Worm (Caenorhabditis elegans): ENCODE measurements around the gene soap-1.

DNA sequence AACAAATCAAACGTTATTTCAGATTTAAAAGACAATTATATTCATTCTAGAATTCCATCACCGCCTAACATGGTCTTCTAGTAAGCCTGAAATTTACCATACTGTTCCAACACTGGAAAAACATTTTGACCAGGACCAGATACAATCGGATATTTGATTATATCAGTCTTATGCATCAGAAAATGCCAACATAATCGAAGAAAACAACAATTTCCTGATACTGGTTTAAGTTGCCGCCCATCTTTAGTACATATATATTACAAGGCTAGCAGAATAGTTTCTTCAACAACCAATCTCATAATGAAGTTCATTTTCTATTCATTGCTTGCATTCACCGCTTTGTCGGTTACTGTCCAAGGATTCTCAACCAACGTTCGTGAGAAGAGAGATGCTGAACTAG lies 44.3 kb upstream of the soap-1 start, which contains the start of gene C13A2.12:
- TF ChIP-seq tbx-11 (GFP tag; IDR thresholded peaks at IDR 0.05) (no peak), ets-7 (tag; optimal IDR thresholded peaks at IDR 0.05) (no peak), ama-1 (optimal IDR thresholded peaks at IDR 0.05) (no peak)

Measured in whole organism, early embryonic.